Fruit fly (Drosophila melanogaster): ENCODE results near the gene CG12104.
A peak's percentile ranks its signal among the peaks of the same experiment; 100 is the strongest.

The CG12104 gene

DNA sequence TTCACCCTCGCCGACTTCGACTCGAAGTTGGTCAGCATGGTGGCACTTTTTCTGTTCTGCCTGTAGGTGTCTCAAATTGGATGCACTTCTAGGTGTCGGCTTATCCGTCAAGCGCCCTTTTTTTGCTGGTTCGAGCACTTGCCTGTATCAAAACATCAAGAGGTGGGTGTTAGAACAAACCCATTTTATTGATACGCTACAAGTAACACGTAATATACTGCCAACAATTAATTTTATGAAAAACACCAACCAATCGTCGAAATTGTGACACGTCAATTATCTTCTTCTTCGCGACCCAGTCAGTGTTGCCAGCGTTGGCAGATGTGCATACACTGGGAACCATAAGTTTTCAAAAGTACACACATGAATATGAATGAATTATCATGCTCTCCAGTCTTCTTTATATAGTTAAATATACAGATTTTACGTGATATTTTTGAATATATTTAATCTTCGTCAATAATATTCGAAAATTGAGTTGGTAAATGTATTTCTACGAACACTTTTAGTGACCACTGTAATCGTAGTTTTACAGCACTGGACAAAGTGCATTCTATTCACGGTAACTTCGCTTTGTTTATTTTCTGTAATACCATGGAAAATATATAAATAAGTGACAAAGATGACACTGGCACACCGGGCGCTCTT, 42.6 kb upstream of the CG12104 start, which contains the start of the genes alphaCOP and CG13919 (continued):
- TF ChIP-seq vvl (GFP tag; IDR thresholded peaks at IDR 0.05) (peak; percentile 97), CG7786 (GFP tag; optimal IDR thresholded peaks at IDR 0.05) (peak; percentile 87), ac (GFP tag; optimal IDR thresholded peaks at IDR 0.05) (peak; percentile 84), CG34376 (GFP tag; optimal IDR thresholded peaks at IDR 0.05) (peak; percentile 89), Xrp1 (GFP tag; IDR thresholded peaks at IDR 0.05) (peak; percentile 98), kah (GFP tag; optimal IDR thresholded peaks at IDR 0.05) (peak; percentile 83), ERR (GFP tag; optimal IDR thresholded peaks at IDR 0.05) (peak; percentile 88), Dll (GFP tag; IDR thresholded peaks at IDR 0.05; ENCODE audit: partially characterized antibody) (peak; percentile 44; the same call in 2 of the 4 replicates), bbx (GFP tag; IDR thresholded peaks at IDR 0.05; ENCODE audit: partially characterized antibody) (no peak), CG12769 (tag; optimal IDR thresholded peaks at IDR 0.05) (no peak), HLH3B (GFP tag; IDR thresholded peaks at IDR 0.05) (peak; percentile 95), CG3726 (GFP tag; IDR thresholded peaks at IDR 0.05) (peak; percentile 93), al (GFP tag; IDR thresholded peaks at IDR 0.05) (peak; percentile 94), Atf6 (GFP tag; IDR thresholded peaks at IDR 0.05) (peak; percentile 98), croc (GFP tag; conservative IDR thresholded peaks at IDR 0.05) (peak; percentile 95), ham (GFP tag; IDR thresholded peaks at IDR 0.05) (peak; percentile 92), CG18764 (GFP tag; optimal IDR thresholded peaks at IDR 0.05) (peak; percentile 88), Doc3 (GFP tag; IDR thresholded peaks at IDR 0.05; ENCODE audit: partially characterized antibody) (no peak), PHDP (tag; optimal IDR thresholded peaks at IDR 0.05) (peak; percentile 97), CG5953 (GFP tag; IDR thresholded peaks at IDR 0.05) (peak; percentile 97), gce (GFP tag; IDR thresholded peaks at IDR 0.05) (peak; percentile 95), stc (GFP tag; IDR thresholded peaks at IDR 0.05) (peak; percentile 95), twi (tag; optimal IDR thresholded peaks at IDR 0.05) (peak; percentile 93), slou (GFP tag; optimal IDR thresholded peaks at IDR 0.05) (peak; percentile 96), D19A (tag; optimal IDR thresholded peaks at IDR 0.05) (peak; percentile 88), CG13775 (GFP tag; optimal IDR thresholded peaks at IDR 0.05) (peak; percentile 96), CG1832 (GFP tag; optimal IDR thresholded peaks at IDR 0.05) (no peak), pum (GFP tag; optimal IDR thresholded peaks at IDR 0.05) (peak; percentile 91), Rx (GFP tag; IDR thresholded peaks at IDR 0.05) (peak; percentile 92), sr (GFP tag; IDR thresholded peaks at IDR 0.05) (peak; percentile 56; the same call in 2 of the 3 replicates), CG33557 (GFP tag; optimal IDR thresholded peaks at IDR 0.05) (peak; percentile 95), CG3065 (GFP tag; optimal IDR thresholded peaks at IDR 0.05) (peak; percentile 95), seq (GFP tag; IDR thresholded peaks at IDR 0.05) (peak; percentile 96), lbe (GFP tag; optimal IDR thresholded peaks at IDR 0.05) (peak; percentile 96), Fer1 (GFP tag; optimal IDR thresholded peaks at IDR 0.05) (peak; percentile 91), H15 (GFP tag; IDR thresholded peaks at IDR 0.05) (peak; percentile 96), usp (GFP tag; optimal IDR thresholded peaks at IDR 0.05) (no peak), kni (GFP tag; optimal IDR thresholded peaks at IDR 0.05) (peak; percentile 67), C15 (GFP tag; IDR thresholded peaks at IDR 0.05) (peak; percentile 91), Hr39 (optimal IDR thresholded peaks at IDR 0.05) (peak; percentile 23), fd102C (GFP tag; optimal IDR thresholded peaks at IDR 0.05) (peak; percentile 80), Doc2 (GFP tag; IDR thresholded peaks at IDR 0.05) (peak; percentile 77), Hand (GFP tag; optimal IDR thresholded peaks at IDR 0.05) (peak; percentile 91), CG9876 (GFP tag; optimal IDR thresholded peaks at IDR 0.05) (peak; percentile 59), Oaz (GFP tag; IDR thresholded peaks at IDR 0.05) (peak; percentile 98), corto (GFP tag; optimal IDR thresholded peaks at IDR 0.05) (peak; percentile 93), NC2α (GFP tag; optimal IDR thresholded peaks at IDR 0.05) (peak; percentile 75), stwl (tag; optimal IDR thresholded peaks at IDR 0.05) (peak; percentile 83), exex (tag; optimal IDR thresholded peaks at IDR 0.05) (peak; percentile 85), nerfin-1 (tag; optimal IDR thresholded peaks at IDR 0.05) (peak; percentile 93), CG3281 (GFP tag; optimal IDR thresholded peaks at IDR 0.05) (peak; percentile 91)
